Fruit fly (Drosophila melanogaster): ENCODE data around the gene Fmr1.

Gene Fmr1

DNA sequence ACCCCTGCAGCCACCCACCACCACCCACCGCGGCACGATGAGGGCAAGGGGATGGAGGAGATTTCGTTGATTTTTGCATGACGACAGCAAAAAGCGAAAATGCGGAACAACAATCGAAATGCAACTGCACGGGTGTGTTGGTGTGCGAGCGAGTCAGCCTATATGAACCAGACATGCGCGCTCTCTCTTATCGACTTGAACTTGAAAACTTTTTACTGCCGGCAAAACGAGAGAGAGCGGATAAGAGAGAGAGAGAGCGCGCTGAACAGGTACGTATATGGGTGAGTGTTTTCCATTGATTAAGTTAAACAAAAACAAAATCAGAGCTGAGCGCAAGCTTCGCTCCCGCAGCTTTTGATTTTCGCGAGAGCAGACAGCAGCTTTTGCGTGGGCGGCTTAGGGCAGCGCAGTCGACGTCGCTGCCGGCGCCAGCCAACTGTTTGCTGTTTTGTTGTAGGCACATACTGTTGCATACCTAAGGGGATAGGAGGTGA, 20.7 kb downstream of the Fmr1 start (continued):
- TF ChIP-seq foxo (GFP tag; optimal IDR thresholded peaks at IDR 0.05) (no peak), jim (GFP tag; optimal IDR thresholded peaks at IDR 0.05) (no peak), usp (GFP tag; optimal IDR thresholded peaks at IDR 0.05) (no peak), Myc (optimal IDR thresholded peaks at IDR 0.05) (no peak), lola (GFP tag; optimal IDR thresholded peaks at IDR 0.05) (no peak), Sp1 (GFP tag; optimal IDR thresholded peaks at IDR 0.05) (peak; percentile 18), woc (GFP tag; optimal IDR thresholded peaks at IDR 0.05) (no peak), dmrt93B (GFP tag; optimal IDR thresholded peaks at IDR 0.05) (no peak), Dif (GFP tag; optimal IDR thresholded peaks at IDR 0.05; ENCODE audit: partially characterized antibody) (peak; percentile 98), rgr (GFP tag; optimal IDR thresholded peaks at IDR 0.05) (peak; percentile 19), brk (GFP tag; optimal IDR thresholded peaks at IDR 0.05) (no peak), HLH106 (tag; optimal IDR thresholded peaks at IDR 0.05) (no peak), Abd-B (GFP tag; optimal IDR thresholded peaks at IDR 0.05) (no peak), psq (GFP tag; optimal IDR thresholded peaks at IDR 0.05) (peak; percentile 84), Jra (GFP tag; optimal IDR thresholded peaks at IDR 0.05) (peak; percentile 15)

DNA sequence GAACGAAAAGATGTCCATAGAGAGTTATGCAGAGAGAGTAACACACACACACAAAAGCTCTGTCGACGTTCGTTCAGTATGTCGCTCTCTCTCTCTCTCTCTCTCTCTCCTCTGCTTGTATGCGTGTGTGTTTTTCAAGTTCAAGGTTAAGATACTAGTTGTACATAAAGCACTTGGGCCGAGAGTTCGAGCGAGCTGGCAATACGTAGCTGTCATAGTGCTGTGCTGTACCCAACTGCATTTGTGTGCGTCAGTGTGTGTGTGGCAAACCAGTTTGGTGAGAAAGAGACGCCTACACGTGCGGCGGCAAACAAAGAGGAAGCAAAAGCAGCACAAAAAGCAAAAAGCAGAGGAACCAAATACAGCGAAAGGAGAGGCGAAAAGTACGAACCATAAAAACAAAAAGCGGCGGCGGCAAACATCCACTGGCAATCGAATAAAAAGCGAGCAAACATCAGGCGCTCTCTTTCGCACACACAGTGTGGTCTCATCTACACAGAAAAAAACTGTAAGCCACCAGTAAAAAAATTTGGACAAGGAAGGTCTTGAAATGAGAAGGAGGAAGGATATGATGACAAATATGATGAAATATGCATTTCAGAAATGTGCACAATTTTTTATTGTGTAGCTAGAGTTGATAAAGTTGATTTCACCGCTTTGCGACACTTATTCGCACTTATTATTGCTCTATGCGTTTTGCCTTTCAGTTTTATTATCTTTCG, 22.6 kb downstream of the Fmr1 start:
- peak; percentile 53 for TF ChIP-seq sage (GFP tag; optimal IDR thresholded peaks at IDR 0.05)
- TF ChIP-seq fru (GFP tag; optimal IDR thresholded peaks at IDR 0.05), result peak; percentile 93
- no peak for TF ChIP-seq Myc (optimal IDR thresholded peaks at IDR 0.05)
- TF ChIP-seq Hnf4 (GFP tag; optimal IDR thresholded peaks at IDR 0.05), result peak; percentile 92
- peak; percentile 77 for TF ChIP-seq Hr83 (GFP tag; optimal IDR thresholded peaks at IDR 0.05; ENCODE audit: poor library complexity, severe bottlenecking)
- TF ChIP-seq Sp1 (GFP tag; optimal IDR thresholded peaks at IDR 0.05), result peak; percentile 84
- peak; percentile 33 for TF ChIP-seq CG9705 (GFP tag; optimal IDR thresholded peaks at IDR 0.05)
- no peak for TF ChIP-seq pan (optimal IDR thresholded peaks at IDR 0.05)
- peak; percentile 95 for TF ChIP-seq h (GFP tag; optimal IDR thresholded peaks at IDR 0.05)
- peak; percentile 81 to 84 for TF ChIP-seq dl (GFP tag; optimal IDR thresholded peaks at IDR 0.05; ENCODE audit: insufficient read depth in 1 of 2, partially characterized antibody in 2 of 2)
- peak; percentile 95 for TF ChIP-seq ey (GFP tag; optimal IDR thresholded peaks at IDR 0.05)
- peak; percentile 94 for TF ChIP-seq br (GFP tag; optimal IDR thresholded peaks at IDR 0.05)
- TF ChIP-seq tai (GFP tag; optimal IDR thresholded peaks at IDR 0.05), result peak; percentile 92
- TF ChIP-seq foxo (GFP tag; optimal IDR thresholded peaks at IDR 0.05), result peak; percentile 52 to 96
- no peak for TF ChIP-seq GATAd (GFP tag; optimal IDR thresholded peaks at IDR 0.05)
- TF ChIP-seq CrebA (GFP tag; optimal IDR thresholded peaks at IDR 0.05; ENCODE audit: borderline replicate concordance), result peak; percentile 42
- TF ChIP-seq rgr (GFP tag; optimal IDR thresholded peaks at IDR 0.05), result peak; percentile 94
- no peak for TF ChIP-seq Hr78 (GFP tag; optimal IDR thresholded peaks at IDR 0.05)
- TF ChIP-seq jim (GFP tag; optimal IDR thresholded peaks at IDR 0.05), result peak; percentile 17
- peak; percentile 79 for TF ChIP-seq Vsx2 (GFP tag; optimal IDR thresholded peaks at IDR 0.05; ENCODE audit: partially characterized antibody)
- TF ChIP-seq Jra (GFP tag; optimal IDR thresholded peaks at IDR 0.05), result peak; percentile 81
- no peak for TF ChIP-seq usp (GFP tag; optimal IDR thresholded peaks at IDR 0.05)
- peak; percentile 94 for TF ChIP-seq OdsH (GFP tag; optimal IDR thresholded peaks at IDR 0.05)
- peak; percentile 39 for TF ChIP-seq dsf (GFP tag; optimal IDR thresholded peaks at IDR 0.05; ENCODE audit: borderline replicate concordance)
- TF ChIP-seq dmrt93B (GFP tag; optimal IDR thresholded peaks at IDR 0.05), result peak; percentile 69
- TF ChIP-seq HLH106 (tag; optimal IDR thresholded peaks at IDR 0.05), result peak; percentile 84
- TF ChIP-seq Dif (GFP tag; optimal IDR thresholded peaks at IDR 0.05; ENCODE audit: partially characterized antibody), result peak; percentile 94
- TF ChIP-seq N (GFP tag; optimal IDR thresholded peaks at IDR 0.05), result peak; percentile 25
- no peak for TF ChIP-seq Dfd (GFP tag; optimal IDR thresholded peaks at IDR 0.05)
- peak; percentile 69 for TF ChIP-seq Mio (GFP tag; optimal IDR thresholded peaks at IDR 0.05)
- peak; percentile 54 for TF ChIP-seq CG32264 (GFP tag; optimal IDR thresholded peaks at IDR 0.05)
- TF ChIP-seq sv (GFP tag; optimal IDR thresholded peaks at IDR 0.05), result peak; percentile 62
- TF ChIP-seq lola (GFP tag; optimal IDR thresholded peaks at IDR 0.05), result peak; percentile 47
- TF ChIP-seq brk (GFP tag; optimal IDR thresholded peaks at IDR 0.05), result peak; percentile 44
- peak; percentile 24 for TF ChIP-seq Rel (GFP tag; optimal IDR thresholded peaks at IDR 0.05)
- peak; percentile 51 for TF ChIP-seq Rel (tag; optimal IDR thresholded peaks at IDR 0.05)
- TF ChIP-seq Abd-B (GFP tag; optimal IDR thresholded peaks at IDR 0.05), result peak; percentile 8
- peak; percentile 92 for TF ChIP-seq woc (GFP tag; optimal IDR thresholded peaks at IDR 0.05)
- peak; percentile 99 for TF ChIP-seq psq (GFP tag; optimal IDR thresholded peaks at IDR 0.05)
